Fruit fly (Drosophila melanogaster) whole organism, prepupa: ENCODE data around the gene CG18473.

Experiments
- Blimp-1 ChIP-seq: fragments of 200-800 bp; sonication (Bioruptor generic); optimal IDR thresholded peaks from 3 replicates; lab custom pipeline; 2017; ENCODE audit warnings: missing biosample characterization, missing genetic modification characterization, mild to moderate bottlenecking, moderate library complexity, missing genetic modification reagents
- CG10631 ChIP-seq: fragments of 200-800 bp; sonication (Bioruptor generic); optimal IDR thresholded peaks from 2 replicates; lab custom pipeline; 2016; ENCODE audit warnings: missing biosample characterization, missing genetic modification characterization
- CG10669 ChIP-seq: fragments of 200-800 bp; sonication (Bioruptor generic); optimal IDR thresholded peaks from 3 replicates; lab custom pipeline; 2018; ENCODE audit warnings: missing biosample characterization, mild to moderate bottlenecking, missing genetic modification characterization, moderate library complexity
- CG11294 ChIP-seq: fragments of 200-800 bp; sonication (Bioruptor generic); IDR thresholded peaks from 2 replicates; pipeline ENCODE4 v1.3.6; 2022; ENCODE audit warnings: missing biosample characterization, missing genetic modification characterization
- CG11762 ChIP-seq: fragments of 200-800 bp; sonication (Bioruptor generic); optimal IDR thresholded peaks from 3 replicates; lab custom pipeline; 2016; ENCODE audit warnings: missing biosample characterization, missing genetic modification characterization; ENCODE audit not compliant: insufficient read depth
- CG15336 ChIP-seq: fragments of 200-800 bp; sonication (Bioruptor generic); IDR thresholded peaks from 2 replicates; pipeline ENCODE4 v1.3.6; 2022; ENCODE audit warnings: missing biosample characterization, missing genetic modification characterization
- CG1621 ChIP-seq: fragments of 200-800 bp; sonication (Bioruptor generic); optimal IDR thresholded peaks from 3 replicates; lab custom pipeline; 2018; ENCODE audit warnings: missing biosample characterization, mild to moderate bottlenecking, missing genetic modification characterization
- CG16779 ChIP-seq: fragments of 200-800 bp; sonication (Bioruptor generic); optimal IDR thresholded peaks from 3 replicates; lab custom pipeline; 2017; ENCODE audit warnings: missing biosample characterization, mild to moderate bottlenecking, missing genetic modification characterization
- CG3032 ChIP-seq: fragments of 200-800 bp; optimal IDR thresholded peaks from 2 replicates; lab custom pipeline; 2019; ENCODE audit warnings: missing biosample characterization, mild to moderate bottlenecking, missing genetic modification characterization, moderate library complexity
- CG31627 ChIP-seq: fragments of 200-800 bp; sonication (Bioruptor generic); optimal IDR thresholded peaks from 3 replicates; lab custom pipeline; 2016; ENCODE audit warnings: missing biosample characterization, missing genetic modification characterization
- CG32006 ChIP-seq: fragments of 200-800 bp; sonication (Bioruptor generic); optimal IDR thresholded peaks from 3 replicates; lab custom pipeline; 2017; ENCODE audit warnings: missing biosample characterization, mild to moderate bottlenecking, missing genetic modification characterization
- CG34406 ChIP-seq: fragments of 200-800 bp; sonication (Bioruptor generic); optimal IDR thresholded peaks from 3 replicates; lab custom pipeline; 2016; ENCODE audit warnings: missing biosample characterization, missing genetic modification characterization
- CG4318 ChIP-seq: fragments of 200-800 bp; sonication (Bioruptor generic); optimal IDR thresholded peaks from 3 replicates; lab custom pipeline; 2017; ENCODE audit warnings: missing biosample characterization, mild to moderate bottlenecking, missing genetic modification characterization
- CG6163 ChIP-seq: fragments of 200-800 bp; sonication (Bioruptor generic); IDR thresholded peaks from 3 replicates; pipeline ENCODE4 v1.3.6; 2022; ENCODE audit warnings: missing biosample characterization, missing genetic modification characterization
- CG6276 ChIP-seq: fragments of 200-800 bp; sonication (Bioruptor generic); optimal IDR thresholded peaks from 2 replicates; lab custom pipeline; 2017; ENCODE audit warnings: missing biosample characterization, mild to moderate bottlenecking, missing genetic modification characterization
- CG6808 ChIP-seq: fragments of 200-800 bp; sonication (Bioruptor generic); optimal IDR thresholded peaks from 3 replicates; lab custom pipeline; 2017; ENCODE audit warnings: missing biosample characterization, missing genetic modification characterization, mild to moderate bottlenecking, moderate library complexity, missing genetic modification reagents
- CG6854 ChIP-seq: fragments of 200-800 bp; sonication (Bioruptor generic); optimal IDR thresholded peaks from 2 replicates; lab custom pipeline; 2017; ENCODE audit warnings: missing biosample characterization, mild to moderate bottlenecking, missing genetic modification characterization
- CG7368 ChIP-seq: fragments of 200-800 bp; sonication (Bioruptor generic); optimal IDR thresholded peaks from 3 replicates; lab custom pipeline; 2016; ENCODE audit warnings: missing biosample characterization, missing genetic modification characterization
- CG8119 ChIP-seq: fragments of 200-800 bp; sonication (Bioruptor generic); IDR thresholded peaks from 3 replicates; pipeline ENCODE4 v1.3.6; 2022; ENCODE audit warnings: missing biosample characterization, missing genetic modification characterization
- CG8319 ChIP-seq: fragments of 200-800 bp; sonication (Bioruptor generic); optimal IDR thresholded peaks from 3 replicates; lab custom pipeline; 2016; ENCODE audit warnings: missing biosample characterization, missing genetic modification characterization
- CG8632 ChIP-seq: fragments of 200-800 bp; sonication (Bioruptor generic); optimal IDR thresholded peaks from 3 replicates; lab custom pipeline; 2016; ENCODE audit warnings: missing biosample characterization, missing genetic modification characterization
- CG9139 ChIP-seq: fragments of 200-800 bp; sonication (Bioruptor generic); optimal IDR thresholded peaks from 3 replicates; lab custom pipeline; 2017; ENCODE audit warnings: missing biosample characterization, mild to moderate bottlenecking, missing genetic modification characterization
- Eip75B ChIP-seq: fragments of 200-800 bp; sonication (Bioruptor generic); optimal IDR thresholded peaks from 3 replicates; lab custom pipeline; 2016; ENCODE audit warnings: missing biosample characterization, missing genetic modification characterization
- Eip78C ChIP-seq: fragments of 200-800 bp; sonication (Bioruptor generic); peaks from one replicate; lab custom pipeline; 2016; ENCODE audit warnings: missing biosample characterization, missing genetic modification characterization
- Eip93F ChIP-seq: fragments of 200-800 bp; sonication (Bioruptor generic); optimal IDR thresholded peaks from 2 replicates; lab custom pipeline; 2016; ENCODE audit warnings: missing biosample characterization, mild to moderate bottlenecking, missing genetic modification characterization
- Ets21C ChIP-seq: fragments of 200-800 bp; sonication (Bioruptor generic); optimal IDR thresholded peaks from 3 replicates; lab custom pipeline; 2016; ENCODE audit warnings: missing biosample characterization, missing genetic modification characterization
- Ets96B ChIP-seq: fragments of 200-800 bp; optimal IDR thresholded peaks from 2 replicates; lab custom pipeline; 2019; ENCODE audit warnings: missing biosample characterization, mild to moderate bottlenecking, missing genetic modification characterization, moderate library complexity
- Hr38 ChIP-seq: sonication (Bioruptor generic); optimal IDR thresholded peaks from 2 replicates; lab custom pipeline; 2016; ENCODE audit warnings: missing biosample characterization, missing genetic modification characterization
- Hr39 ChIP-seq: fragments of 200-800 bp; sonication (Bioruptor generic); optimal IDR thresholded peaks from 2 replicates; lab custom pipeline; 2016; ENCODE audit warnings: missing biosample characterization, missing genetic modification characterization
- Lpt ChIP-seq: fragments of 200-800 bp; sonication (Bioruptor generic); optimal IDR thresholded peaks from 3 replicates; lab custom pipeline; 2016; ENCODE audit warnings: missing biosample characterization, missing genetic modification characterization
- Met ChIP-seq: fragments of 200-800 bp; sonication (Bioruptor generic); optimal IDR thresholded peaks from 3 replicates; lab custom pipeline; 2016; ENCODE audit warnings: missing biosample characterization, missing genetic modification characterization
- Smox ChIP-seq: fragments of 200-800 bp; sonication (Bioruptor generic); optimal IDR thresholded peaks from 3 replicates; lab custom pipeline; 2016; ENCODE audit warnings: missing biosample characterization, missing genetic modification characterization
- Sox14 ChIP-seq: fragments of 200-800 bp; sonication (Bioruptor generic); optimal IDR thresholded peaks from 3 replicates; lab custom pipeline; 2016; ENCODE audit warnings: missing biosample characterization, missing genetic modification characterization
- Sox15 ChIP-seq: fragments of 200-800 bp; sonication (Bioruptor generic); optimal IDR thresholded peaks from 3 replicates; lab custom pipeline; 2016; ENCODE audit warnings: missing biosample characterization, missing genetic modification characterization
- acj6 ChIP-seq: fragments of 200-800 bp; sonication (Bioruptor generic); optimal IDR thresholded peaks from 3 replicates; lab custom pipeline; 2016; ENCODE audit warnings: missing biosample characterization, missing genetic modification characterization
- dsx ChIP-seq: fragments of 200-800 bp; optimal IDR thresholded peaks from 3 replicates; lab custom pipeline; 2019; ENCODE audit warnings: missing biosample characterization, mild to moderate bottlenecking, missing genetic modification characterization, moderate library complexity; ENCODE audit not compliant: poor library complexity, severe bottlenecking
- eg ChIP-seq: fragments of 200-800 bp; sonication (Bioruptor generic); IDR thresholded peaks from 3 replicates; pipeline ENCODE4 v1.3.6; 2022; ENCODE audit warnings: missing biosample characterization, missing genetic modification characterization
- fd85E ChIP-seq: fragments of 200-800 bp; sonication (Bioruptor generic); optimal IDR thresholded peaks from 3 replicates; lab custom pipeline; 2016; ENCODE audit warnings: missing biosample characterization, missing genetic modification characterization
- lz ChIP-seq: fragments of 200-800 bp; sonication (Bioruptor generic); optimal IDR thresholded peaks from 3 replicates; lab custom pipeline; 2016; ENCODE audit warnings: missing biosample characterization, missing genetic modification characterization
- net ChIP-seq: fragments of 200-800 bp; sonication (Bioruptor generic); optimal IDR thresholded peaks from 3 replicates; lab custom pipeline; 2016; ENCODE audit warnings: missing biosample characterization, missing genetic modification characterization
- salr ChIP-seq, 2 experiments: fragments of 200-800 bp; sonication (Bioruptor generic); optimal IDR thresholded peaks; 3 replicates each; lab custom pipeline; 2016 to 2018; ENCODE audit warnings: missing biosample characterization in 2 of 2, missing genetic modification characterization in 2 of 2, mild to moderate bottlenecking in 1 of 2
- ss ChIP-seq, 2 experiments: fragments of 200-800 bp; sonication (Bioruptor generic); optimal IDR thresholded peaks; 2 replicates in 1 of 2; 3 replicates in 1 of 2; lab custom pipeline; 2017 to 2018; ENCODE audit warnings: mild to moderate bottlenecking in 2 of 2, missing biosample characterization in 2 of 2, missing genetic modification characterization in 2 of 2, moderate library complexity in 1 of 2
- svp ChIP-seq: fragments of 200-800 bp; sonication (Bioruptor generic); peaks from one replicate; lab custom pipeline; 2016; ENCODE audit warnings: missing biosample characterization, missing genetic modification characterization

CG18473 gene

DNA sequence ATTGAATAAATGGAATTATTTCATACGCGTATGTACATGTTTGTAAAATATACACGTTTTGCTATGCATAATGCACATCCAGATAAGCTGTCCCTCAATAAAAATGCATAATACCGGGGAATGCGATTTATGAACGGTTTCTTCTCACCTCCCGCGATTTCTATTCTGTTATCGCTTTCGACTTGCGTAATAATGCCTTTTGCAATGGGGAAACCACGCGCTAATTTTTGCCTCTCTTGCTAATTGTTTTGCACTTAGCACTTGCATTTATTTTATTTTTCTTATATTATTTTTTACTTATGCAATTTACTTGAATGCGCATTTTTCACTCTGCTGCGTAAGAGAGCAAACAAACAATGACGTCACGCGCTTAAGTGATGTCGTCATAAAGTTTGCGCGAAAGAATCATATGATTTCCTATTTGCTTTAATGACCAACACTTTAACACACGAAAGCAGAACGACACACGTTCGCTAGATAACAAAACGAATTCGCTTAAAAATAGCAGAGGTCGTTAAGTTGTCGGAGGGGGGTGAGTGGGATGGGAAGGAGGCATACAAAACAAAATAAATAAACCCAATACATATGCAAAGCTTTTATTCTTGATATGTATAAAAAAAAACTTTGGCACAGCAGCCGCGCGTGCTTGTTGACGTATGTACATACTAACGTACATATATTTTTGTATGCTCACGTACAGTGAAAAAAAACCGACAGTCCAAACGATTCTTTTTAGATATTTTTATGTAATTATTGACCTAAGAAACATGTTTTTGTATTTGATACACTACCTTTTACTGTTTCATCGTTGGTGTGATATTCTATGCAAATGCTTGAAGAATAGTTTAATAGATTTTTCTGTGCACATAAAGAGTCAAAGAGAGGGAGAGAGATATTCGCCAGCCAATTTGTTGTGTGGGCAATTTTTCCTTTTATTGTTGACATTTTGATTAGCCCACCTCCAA, 11.4 kb upstream of the CG18473 start (continued):
- peak; percentile 70 for TF ChIP-seq CG10631 (GFP tag; lab: Kevin White, UChicago)
- TF ChIP-seq CG8632 (GFP tag; lab: Kevin White, UChicago) = peak; percentile 58
- peak; percentile 68 for TF ChIP-seq Met (GFP tag; lab: Kevin White, UChicago)
- peak; percentile 25 for TF ChIP-seq Ets21C (GFP tag; lab: Kevin White, UChicago)
- peak; percentile 51 for TF ChIP-seq CG7368
- peak; percentile 65 for TF ChIP-seq CG10669
- TF ChIP-seq acj6 (GFP tag; lab: Kevin White, UChicago) = peak; percentile 73
- TF ChIP-seq Eip75B = peak; percentile 31
- peak; percentile 33 for TF ChIP-seq CG6808 (GFP tag; lab: Kevin White, UChicago)
- TF ChIP-seq fd85E (GFP tag; lab: Kevin White, UChicago) = peak; percentile 44
- peak; percentile 11 for TF ChIP-seq Sox15 (GFP tag; lab: Kevin White, UChicago)
- TF ChIP-seq Lpt (GFP tag; lab: Kevin White, UChicago) = peak; percentile 67
- peak; percentile 67 for TF ChIP-seq Sox14
- peak; percentile 88 for TF ChIP-seq CG32006 (GFP tag; lab: Kevin White, UChicago)
- TF ChIP-seq CG8319 (GFP tag; lab: Kevin White, UChicago) = no peak
- 0 out of 3 replicates have a peak, but pooled peaks have one; percentile 19 for TF ChIP-seq CG8119 (GFP tag; lab: Robert Waterston, UW)
- TF ChIP-seq CG11762 (GFP tag; lab: Kevin White, UChicago) = peak; percentile 61
- TF ChIP-seq CG6854 (GFP tag; lab: Kevin White, UChicago) = no peak
- no peak for TF ChIP-seq dsx (GFP tag; lab: Kevin White, UChicago)
- TF ChIP-seq CG3032 (tag; lab: Kevin White, UChicago) = peak; percentile 29
- TF ChIP-seq CG4318 (GFP tag; lab: Kevin White, UChicago) = peak; percentile 63
- TF ChIP-seq CG9139 (GFP tag; lab: Kevin White, UChicago) = peak; percentile 10
- no peak for TF ChIP-seq eg (GFP tag; lab: Robert Waterston, UW)
- TF ChIP-seq CG34406 = peak; percentile 51
- no peak for TF ChIP-seq CG16779 (tag; lab: Kevin White, UChicago)
- peak; percentile 91 for TF ChIP-seq Eip78C (GFP tag; lab: Kevin White, UChicago)
- peak; percentile 47 for TF ChIP-seq CG31627
- TF ChIP-seq Hr39 = peak; percentile 56
- peak in 1 of 2 experiments; percentile 25 for TF ChIP-seq ss (GFP tag; optimal IDR thresholded peaks at IDR 0.05; lab: Kevin White, UChicago)
- TF ChIP-seq svp = peak; percentile 72
- TF ChIP-seq, all 60 proteins: peak for 49

- TF ChIP-seq dsx (GFP tag; lab: Kevin White, UChicago) = peak; percentile 14
- TF ChIP-seq Blimp-1 = no peak
- TF ChIP-seq CG11294 (GFP tag; lab: Robert Waterston, UW) = no peak
- TF ChIP-seq Eip93F (GFP tag; lab: Kevin White, UChicago) = no peak
- TF ChIP-seq Met (GFP tag; lab: Kevin White, UChicago) = no peak
- TF ChIP-seq, all 60 proteins: peak for 1
These were observed 10.4 kb upstream of the CG18473 start for dm6 chr3R:9352595-9353275.

dm6 chr3R:9353276-9353652, 9.8 kb upstream of the CG18473 start:
- TF ChIP-seq CG31627 = peak; percentile 74
- TF ChIP-seq ss (GFP tag; optimal IDR thresholded peaks at IDR 0.05; lab: Kevin White, UChicago) = peak; percentile 66 to 80
- TF ChIP-seq Ets96B (tag; lab: Kevin White, UChicago) = peak; percentile 87
- no peak for TF ChIP-seq CG6163 (GFP tag; lab: Robert Waterston, UW)
- peak; percentile 82 for TF ChIP-seq lz (GFP tag; lab: Kevin White, UChicago)
- TF ChIP-seq CG11294 (GFP tag; lab: Robert Waterston, UW) = no peak
- TF ChIP-seq fd85E (GFP tag; lab: Kevin White, UChicago) = no peak
- no peak for TF ChIP-seq Hr38 (GFP tag; lab: Kevin White, UChicago)
- TF ChIP-seq salr (GFP tag; optimal IDR thresholded peaks at IDR 0.05; lab: Kevin White, UChicago) = peak in 1 of 2 experiments; percentile 93
- peak; percentile 71 for TF ChIP-seq Hr39
- peak; percentile 85 for TF ChIP-seq CG10669
- TF ChIP-seq svp = peak; percentile 90
- peak; percentile 92 for TF ChIP-seq CG6276 (GFP tag; lab: Kevin White, UChicago)
- peak; percentile 96 for TF ChIP-seq CG32006 (GFP tag; lab: Kevin White, UChicago)
- TF ChIP-seq CG8119 (GFP tag; lab: Robert Waterston, UW) = no peak
- TF ChIP-seq Smox (GFP tag; lab: Kevin White, UChicago) = peak; percentile 87
- TF ChIP-seq CG1621 (tag; lab: Kevin White, UChicago) = no peak
- TF ChIP-seq CG9139 (GFP tag; lab: Kevin White, UChicago) = peak; percentile 44
- TF ChIP-seq net (GFP tag; lab: Kevin White, UChicago) = peak; percentile 85
- no peak for TF ChIP-seq CG15336
- TF ChIP-seq CG16779 (tag; lab: Kevin White, UChicago) = peak; percentile 80
- peak; percentile 55 for TF ChIP-seq dsx (GFP tag; lab: Kevin White, UChicago)
